Fruit fly (Drosophila melanogaster) whole organism, embryonic: ENCODE data around the gene kin17.

Source experiments
- Abd-B ChIP-seq: fragments of 200-800 bp; sonication (Bioruptor generic); optimal IDR thresholded peaks from 2 replicates; lab custom pipeline; 2018; ENCODE audit warnings: missing biosample characterization, mild to moderate bottlenecking, missing genetic modification characterization, moderate library complexity
- CG10654 ChIP-seq: fragments of 200-800 bp; sonication (Bioruptor generic); optimal IDR thresholded peaks from 2 replicates; lab custom pipeline; 2016; ENCODE audit warnings: missing biosample characterization, missing genetic modification characterization
- CG10959 ChIP-seq: fragments of 200-800 bp; sonication (Bioruptor generic); IDR thresholded peaks from 2 replicates; pipeline ENCODE4 v1.3.6; 2022; ENCODE audit warnings: missing biosample characterization, missing genetic modification characterization
- CG12391 ChIP-seq: fragments of 200-800 bp; sonication (Bioruptor generic); optimal IDR thresholded peaks from 3 replicates; lab custom pipeline; 2018; ENCODE audit warnings: missing biosample characterization, mild to moderate bottlenecking, missing genetic modification characterization, moderate library complexity
- CG14860 ChIP-seq: fragments of 200-800 bp; sonication (Bioruptor generic); IDR thresholded peaks from 3 replicates; pipeline ENCODE4 v1.3.6; 2022; ENCODE audit warnings: missing biosample characterization, missing genetic modification characterization; ENCODE audit not compliant: partially characterized antibody
- CG1647 ChIP-seq: fragments of 200-800 bp; sonication (Bioruptor generic); optimal IDR thresholded peaks from 3 replicates; lab custom pipeline; 2016; ENCODE audit warnings: missing biosample characterization, missing genetic modification characterization
- CG17912 ChIP-seq: fragments of 200-800 bp; sonication (Bioruptor generic); optimal IDR thresholded peaks from 2 replicates; lab custom pipeline; 2018; ENCODE audit warnings: missing biosample characterization, mild to moderate bottlenecking, missing genetic modification characterization
- CG31365 ChIP-seq: fragments of 200-800 bp; sonication (Bioruptor generic); optimal IDR thresholded peaks from 2 replicates; lab custom pipeline; 2018; ENCODE audit warnings: missing biosample characterization, mild to moderate bottlenecking, missing genetic modification characterization
- CG33557 ChIP-seq: fragments of 200-800 bp; sonication (Bioruptor generic); optimal IDR thresholded peaks from 2 replicates; lab custom pipeline; 2019; ENCODE audit warnings: missing biosample characterization, mild to moderate bottlenecking, missing genetic modification characterization, moderate library complexity
- CG3838 ChIP-seq: fragments of 200-800 bp; sonication (Bioruptor generic); optimal IDR thresholded peaks from 3 replicates; lab custom pipeline; 2016; ENCODE audit warnings: missing biosample characterization, missing genetic modification characterization
- CG7271 ChIP-seq: fragments of 200-800 bp; sonication (Bioruptor generic); optimal IDR thresholded peaks from 2 replicates; lab custom pipeline; 2018; ENCODE audit warnings: missing biosample characterization, mild to moderate bottlenecking, missing genetic modification characterization, moderate library complexity
- CG9437 ChIP-seq: fragments of 200-800 bp; sonication (Bioruptor generic); optimal IDR thresholded peaks from 2 replicates; lab custom pipeline; 2018; ENCODE audit warnings: missing biosample characterization, mild to moderate bottlenecking, missing genetic modification characterization
- CG9932 ChIP-seq: fragments of 200-800 bp; sonication (Bioruptor generic); IDR thresholded peaks from 2 replicates; pipeline ENCODE4 v1.3.6; 2022; ENCODE audit warnings: missing biosample characterization, missing genetic modification characterization
- CHES-1-like ChIP-seq: fragments of 200-800 bp; sonication (Bioruptor generic); optimal IDR thresholded peaks from 2 replicates; lab custom pipeline; 2016; ENCODE audit warnings: missing biosample characterization, missing genetic modification characterization
- D ChIP-seq, 2 experiments: fragments of 200-800 bp in 1 of 2; fragments of >200 bp in 1 of 2; sonication (Bioruptor generic) in 1 of 2; optimal IDR thresholded peaks; 2 replicates in 1 of 2; 3 replicates in 1 of 2; lab custom pipeline; 2017; ENCODE audit warnings: mild to moderate bottlenecking in 1 of 2, missing biosample characterization in 1 of 2, missing genetic modification characterization in 1 of 2, missing genetic modification reagents in 1 of 2
- Dek ChIP-seq: fragments of 200-800 bp; sonication (Bioruptor generic); optimal IDR thresholded peaks from 3 replicates; lab custom pipeline; 2019; ENCODE audit warnings: missing biosample characterization, mild to moderate bottlenecking, missing genetic modification characterization, moderate library complexity
- Doc3 ChIP-seq: fragments of 200-800 bp; sonication (Bioruptor generic); IDR thresholded peaks from 3 replicates; pipeline ENCODE4 v1.3.6; 2022; ENCODE audit warnings: missing biosample characterization, missing genetic modification characterization; ENCODE audit not compliant: partially characterized antibody
- E2f2 ChIP-seq: fragments of 200-800 bp; sonication (Bioruptor generic); IDR thresholded peaks from 2 replicates; pipeline ENCODE4 v1.3.6; 2022; ENCODE audit warnings: missing biosample characterization, missing genetic modification characterization
- HLH4C ChIP-seq: fragments of 200-800 bp; sonication (Bioruptor generic); IDR thresholded peaks from 3 replicates; pipeline ENCODE4 v1.3.6; 2022; ENCODE audit warnings: missing biosample characterization, missing genetic modification characterization; ENCODE audit not compliant: partially characterized antibody
- HmgZ ChIP-seq: fragments of 200-800 bp; sonication (Bioruptor generic); optimal IDR thresholded peaks from 2 replicates; lab custom pipeline; 2018; ENCODE audit warnings: missing biosample characterization, mild to moderate bottlenecking, missing genetic modification characterization
- Lpt ChIP-seq: fragments of >200 bp; optimal IDR thresholded peaks from 2 replicates; lab custom pipeline; 2018; ENCODE audit warnings: missing biosample characterization, missing genetic modification characterization
- MESR4 ChIP-seq: fragments of 200-800 bp; sonication (Bioruptor generic); optimal IDR thresholded peaks from 2 replicates; lab custom pipeline; 2018; ENCODE audit warnings: missing biosample characterization, mild to moderate bottlenecking, missing genetic modification characterization, moderate library complexity
- Meics ChIP-seq: fragments of 200-800 bp; sonication (Bioruptor generic); optimal IDR thresholded peaks from 2 replicates; lab custom pipeline; 2017; ENCODE audit warnings: missing biosample characterization, mild to moderate bottlenecking, missing genetic modification characterization
- NC2β ChIP-seq: fragments of 200-800 bp; sonication (Bioruptor generic); optimal IDR thresholded peaks from 2 replicates; lab custom pipeline; 2016; ENCODE audit warnings: missing biosample characterization, missing genetic modification characterization
- Nf-YC ChIP-seq: fragments of 200-800 bp; optimal IDR thresholded peaks from 3 replicates; lab custom pipeline; 2019; ENCODE audit warnings: missing biosample characterization, mild to moderate bottlenecking, missing genetic modification characterization, moderate library complexity
- Sry-δ ChIP-seq: fragments of 200-800 bp; sonication (Bioruptor generic); optimal IDR thresholded peaks from 2 replicates; lab custom pipeline; 2016; ENCODE audit warnings: missing biosample characterization, missing genetic modification characterization
- TFAM ChIP-seq: fragments of 200-800 bp; sonication (Bioruptor generic); optimal IDR thresholded peaks from 2 replicates; lab custom pipeline; 2017; ENCODE audit warnings: missing biosample characterization, missing genetic modification characterization, inconsistent platforms
- Taf1 ChIP-seq: fragments of 200-800 bp; sonication (Bioruptor generic); IDR thresholded peaks from 2 replicates; pipeline ENCODE4 v1.3.6; 2022; ENCODE audit warnings: missing biosample characterization, missing genetic modification characterization
- cas ChIP-seq: fragments of 200-800 bp; sonication (Bioruptor generic); IDR thresholded peaks from 2 replicates; pipeline ENCODE4 v1.3.6; 2022; ENCODE audit warnings: missing biosample characterization, missing genetic modification characterization
- crc ChIP-seq: fragments of 200-800 bp; sonication (Bioruptor generic); optimal IDR thresholded peaks from 2 replicates; lab custom pipeline; 2016; ENCODE audit warnings: missing biosample characterization, missing genetic modification characterization
- crp ChIP-seq, 2 experiments: fragments of 200-800 bp; sonication (Bioruptor generic); optimal IDR thresholded peaks; 2 replicates in 1 of 2; 3 replicates in 1 of 2; lab custom pipeline; 2017; ENCODE audit warnings: missing biosample characterization in 2 of 2, missing genetic modification characterization in 2 of 2, mild to moderate bottlenecking in 1 of 2, moderate library complexity in 1 of 2
- dati ChIP-seq: fragments of 200-800 bp; sonication (Bioruptor generic); IDR thresholded peaks from 2 replicates; pipeline ENCODE4 v1.3.6; 2022; ENCODE audit warnings: missing biosample characterization, missing genetic modification characterization
- dm ChIP-seq: fragments of 200-800 bp; sonication (Bioruptor generic); optimal IDR thresholded peaks from 3 replicates; lab custom pipeline; 2016; ENCODE audit warnings: missing biosample characterization, missing genetic modification characterization
- ems ChIP-seq: fragments of 200-800 bp; sonication (Bioruptor generic); optimal IDR thresholded peaks from 3 replicates; lab custom pipeline; 2016; ENCODE audit warnings: missing biosample characterization, missing genetic modification characterization
- hkb ChIP-seq, 2 experiments: fragments of 200-800 bp in 1 of 2; fragments of >200 bp in 1 of 2; sonication (Bioruptor generic) in 1 of 2; IDR thresholded peaks in 1 of 2; optimal IDR thresholded peaks in 1 of 2; 2 replicates each; pipeline versions ENCODE4 v1.3.6 to Lab custom; 2017 to 2022; ENCODE audit warnings: missing biosample characterization in 1 of 2, missing genetic modification characterization in 1 of 2
- hth ChIP-seq: fragments of >200 bp; optimal IDR thresholded peaks from 2 replicates; lab custom pipeline; 2017; ENCODE audit warnings: inconsistent platforms
- jigr1 ChIP-seq: fragments of 200-800 bp; sonication (Bioruptor generic); IDR thresholded peaks from 3 replicates; pipeline ENCODE4 v1.3.6; 2022; ENCODE audit warnings: missing biosample characterization, missing genetic modification characterization
- kah ChIP-seq: fragments of 200-800 bp; sonication (Bioruptor generic); optimal IDR thresholded peaks from 2 replicates; lab custom pipeline; 2018; ENCODE audit warnings: missing biosample characterization, mild to moderate bottlenecking, missing genetic modification characterization
- kni ChIP-seq: fragments of 200-800 bp; sonication (Bioruptor generic); optimal IDR thresholded peaks from 3 replicates; lab custom pipeline; 2017; ENCODE audit warnings: mild to moderate bottlenecking, missing biosample characterization, missing genetic modification reagents, missing genetic modification characterization
- knrl ChIP-seq: fragments of 200-800 bp; sonication (Bioruptor generic); IDR thresholded peaks from 3 replicates; pipeline ENCODE4 v1.3.6; 2022; ENCODE audit warnings: missing biosample characterization, missing genetic modification characterization; ENCODE audit not compliant: partially characterized antibody
- pfk ChIP-seq: fragments of 200-800 bp; sonication (Bioruptor generic); optimal IDR thresholded peaks from 2 replicates; lab custom pipeline; 2018; ENCODE audit warnings: missing biosample characterization, mild to moderate bottlenecking, missing genetic modification characterization, moderate library complexity
- phol ChIP-seq: fragments of 200-800 bp; sonication (Bioruptor generic); optimal IDR thresholded peaks from 3 replicates; lab custom pipeline; 2018; ENCODE audit warnings: missing biosample characterization, mild to moderate bottlenecking, missing genetic modification characterization, moderate library complexity
- repo ChIP-seq: fragments of 200-800 bp; sonication (Bioruptor generic); optimal IDR thresholded peaks from 2 replicates; lab custom pipeline; 2016; ENCODE audit warnings: missing biosample characterization, missing genetic modification characterization
- sc ChIP-seq, 3 experiments: fragments of >200 bp in 2 of 3; fragments of 200-800 bp in 1 of 3; sonication (Bioruptor generic) in 1 of 3; optimal IDR thresholded peaks; 2 replicates in 2 of 3; 3 replicates in 1 of 3; lab custom pipeline; 2017; ENCODE audit warnings: mild to moderate bottlenecking in 1 of 3, missing biosample characterization in 1 of 3, missing genetic modification characterization in 1 of 3, missing genetic modification reagents in 1 of 3
- sens ChIP-seq: fragments of 200-800 bp; sonication (Bioruptor generic); peaks from one replicate; lab custom pipeline; 2016; ENCODE audit warnings: missing biosample characterization, missing genetic modification characterization
- trem ChIP-seq: fragments of 200-800 bp; optimal IDR thresholded peaks from 3 replicates; lab custom pipeline; 2019; ENCODE audit warnings: missing biosample characterization, mild to moderate bottlenecking, missing genetic modification characterization, moderate library complexity
- vnd ChIP-seq: fragments of 200-800 bp; sonication (Bioruptor generic); IDR thresholded peaks from 3 replicates; pipeline ENCODE4 v1.3.6; 2022; ENCODE audit warnings: missing biosample characterization, missing genetic modification characterization; ENCODE audit not compliant: partially characterized antibody
- wor ChIP-seq: fragments of 200-800 bp; sonication (Bioruptor generic); IDR thresholded peaks from 2 replicates; pipeline ENCODE4 v1.3.6; 2022; ENCODE audit warnings: missing biosample characterization, missing genetic modification characterization

kin17 gene

DNA sequence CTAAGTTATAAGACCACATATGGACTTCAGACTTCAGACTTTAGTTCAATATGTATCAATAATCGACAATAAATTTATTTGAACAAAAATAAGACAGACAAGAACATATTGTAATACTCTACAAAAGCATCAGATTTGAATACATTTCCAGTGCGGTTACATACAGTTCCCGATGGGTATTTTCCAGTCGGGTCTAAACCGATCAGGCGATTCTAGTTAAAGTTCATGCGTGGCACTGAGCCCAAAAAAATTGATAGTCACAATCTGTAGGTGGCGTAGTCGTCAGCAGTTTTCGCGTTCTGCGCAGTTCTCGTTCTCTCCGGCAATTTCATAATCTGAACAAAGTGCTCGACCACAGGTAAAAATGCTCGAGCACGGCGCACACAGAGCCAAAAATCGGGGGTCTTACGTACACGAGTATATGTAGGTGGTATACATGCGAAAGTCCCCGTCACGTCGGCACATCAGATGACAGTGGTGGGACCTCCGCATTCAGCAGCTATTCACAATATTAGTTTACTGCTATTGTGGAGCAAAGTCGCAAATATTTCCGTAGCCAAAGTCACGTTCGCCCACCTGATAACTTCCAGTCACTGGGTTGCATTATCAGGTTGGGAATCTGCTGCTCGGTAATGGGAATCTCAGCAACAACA, 38.8 kb downstream of the kin17 start (continued):
- no peak for TF ChIP-seq knrl (GFP tag; lab: Robert Waterston, UW)
- no peak for TF ChIP-seq CG3838 (GFP tag; lab: Kevin White, UChicago)
- TF ChIP-seq Sry-δ (GFP tag; lab: Kevin White, UChicago) = no peak
- TF ChIP-seq dati (GFP tag; lab: Robert Waterston, UW) = no peak
- no peak for TF ChIP-seq Abd-B (GFP tag; lab: Kevin White, UChicago)
- no peak for TF ChIP-seq D (optimal IDR thresholded peaks at IDR 0.05; lab: Kevin White, UChicago)
- no peak for TF ChIP-seq D (GFP tag; optimal IDR thresholded peaks at IDR 0.05; lab: Kevin White, UChicago)
- peak; percentile 52 for TF ChIP-seq sens (GFP tag; lab: Kevin White, UChicago)
- TF ChIP-seq kah (GFP tag; lab: Kevin White, UChicago) = no peak
- no peak for TF ChIP-seq Lpt (GFP tag; lab: Kevin White, UChicago)
- no peak for TF ChIP-seq hkb (optimal IDR thresholded peaks at IDR 0.05; lab: Kevin White, UChicago)
- no peak for TF ChIP-seq hkb (GFP tag; IDR thresholded peaks at IDR 0.05; lab: Robert Waterston, UW)
- no peak for TF ChIP-seq TFAM
- peak; percentile 28 for TF ChIP-seq Dek (tag; lab: Kevin White, UChicago)
- TF ChIP-seq phol (tag; lab: Kevin White, UChicago) = peak; percentile 9
- TF ChIP-seq hth (lab: Kevin White, UChicago) = no peak
- peak; percentile 33 for TF ChIP-seq Nf-YC
- TF ChIP-seq ems (GFP tag; lab: Kevin White, UChicago) = peak; percentile 12
- TF ChIP-seq CG7271 (tag; lab: Kevin White, UChicago) = no peak
- TF ChIP-seq CG17912 (GFP tag; lab: Kevin White, UChicago) = no peak
- no peak for TF ChIP-seq Doc3 (GFP tag; lab: Robert Waterston, UW)
- no peak for TF ChIP-seq CG31365 (tag; lab: Kevin White, UChicago)
- TF ChIP-seq vnd (GFP tag; lab: Robert Waterston, UW) = peak; percentile 28; the same call in 1 of the 3 replicates
- no peak for TF ChIP-seq CHES-1-like (GFP tag; lab: Kevin White, UChicago)
- TF ChIP-seq CG33557 (GFP tag; lab: Kevin White, UChicago) = no peak
- peak; percentile 62 for TF ChIP-seq CG9932 (GFP tag; lab: Robert Waterston, UW)
- TF ChIP-seq sc (optimal IDR thresholded peaks at IDR 0.05; lab: Kevin White, UChicago) = no peak
- TF ChIP-seq sc (GFP tag; optimal IDR thresholded peaks at IDR 0.05; lab: Kevin White, UChicago) = no peak
- no peak for TF ChIP-seq NC2β (GFP tag; lab: Kevin White, UChicago)
- no peak for TF ChIP-seq jigr1 (GFP tag; lab: Robert Waterston, UW)
- TF ChIP-seq CG10654 (GFP tag; lab: Kevin White, UChicago) = no peak
- no peak for TF ChIP-seq repo (GFP tag; lab: Kevin White, UChicago)
- TF ChIP-seq crc (GFP tag; lab: Kevin White, UChicago) = peak; percentile 35
- no peak for TF ChIP-seq kni (GFP tag; lab: Kevin White, UChicago)
- peak; percentile 38 for TF ChIP-seq CG12391
- no peak for TF ChIP-seq Taf1 (GFP tag; lab: Robert Waterston, UW)
- TF ChIP-seq CG9437 (GFP tag; lab: Kevin White, UChicago) = no peak
- TF ChIP-seq dm (GFP tag; lab: Kevin White, UChicago) = no peak
- TF ChIP-seq wor = no peak
- TF ChIP-seq cas = no peak
- TF ChIP-seq CG14860 (GFP tag; lab: Robert Waterston, UW) = no peak
- TF ChIP-seq MESR4 = no peak
- TF ChIP-seq crp (GFP tag; optimal IDR thresholded peaks at IDR 0.05; lab: Kevin White, UChicago) = no peak
- peak; percentile 58 for TF ChIP-seq pfk (GFP tag; lab: Kevin White, UChicago)
- TF ChIP-seq Meics (GFP tag; lab: Kevin White, UChicago) = peak; percentile 76
- TF ChIP-seq trem (tag; lab: Kevin White, UChicago) = no peak
- TF ChIP-seq CG1647 (GFP tag; lab: Kevin White, UChicago) = peak; percentile 54
- TF ChIP-seq HmgZ (tag; lab: Kevin White, UChicago) = peak; percentile 72
- no peak for TF ChIP-seq E2f2 (GFP tag; lab: Robert Waterston, UW)
- no peak for TF ChIP-seq CG10959 (GFP tag; lab: Robert Waterston, UW)
- TF ChIP-seq HLH4C (GFP tag; lab: Robert Waterston, UW) = no peak
